Worm (Caenorhabditis elegans) whole organism, mixed stage, embryonic: ENCODE measurements around the gene D2063.1.

Experiments used
- mep-1 ChIP-seq: fragments of 150-350 bp; optimal IDR thresholded peaks from 2 replicates; lab custom pipeline; 2017; ENCODE audit warnings: missing biosample characterization, missing genetic modification reagents, missing genetic modification characterization, inconsistent platforms
- nhr-76 ChIP-seq: sonication (generic microtip); optimal IDR thresholded peaks from 2 replicates; lab custom pipeline; 2017; ENCODE audit warnings: missing biosample characterization, missing genetic modification characterization
- unc-39 ChIP-seq: fragments of 150-350 bp; optimal IDR thresholded peaks from 2 replicates; lab custom pipeline; 2014; ENCODE audit warnings: missing biosample characterization, missing genetic modification characterization

DNA sequence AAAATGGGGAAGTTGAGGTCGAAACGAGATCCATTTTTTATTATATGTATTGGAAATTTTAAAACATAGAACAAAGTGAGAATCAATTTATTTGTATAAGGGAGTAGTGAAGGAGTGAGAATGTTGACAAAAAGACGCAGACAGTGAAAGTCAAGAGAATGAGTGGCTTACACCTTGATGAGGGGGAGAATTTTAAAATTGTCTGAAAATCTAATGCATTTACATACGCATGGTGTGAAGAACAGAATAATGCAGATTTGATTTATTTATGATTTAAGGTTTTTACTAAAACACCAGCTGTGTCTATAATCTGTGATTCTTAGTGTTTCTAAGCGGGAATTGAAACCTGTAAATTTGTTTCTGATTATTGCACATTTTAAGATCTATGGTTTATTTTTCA, 1.5 kb upstream of the D2063.1 start, which contains the start of gene nhr-125:
- TF ChIP-seq mep-1 (tag; lab: Kevin White, UChicago) (no peak), unc-39 (tag; lab: Kevin White, UChicago) (no peak), nhr-76 (no peak)
